Fruit fly (Drosophila melanogaster): ENCODE results near the gene Gss1.
"Not testable (repeated sequence)": the region's sequence is repeated elsewhere in the genome, so short reads cannot be mapped to it uniquely, and the experiment has no call there.

Gss1 gene

DNA sequence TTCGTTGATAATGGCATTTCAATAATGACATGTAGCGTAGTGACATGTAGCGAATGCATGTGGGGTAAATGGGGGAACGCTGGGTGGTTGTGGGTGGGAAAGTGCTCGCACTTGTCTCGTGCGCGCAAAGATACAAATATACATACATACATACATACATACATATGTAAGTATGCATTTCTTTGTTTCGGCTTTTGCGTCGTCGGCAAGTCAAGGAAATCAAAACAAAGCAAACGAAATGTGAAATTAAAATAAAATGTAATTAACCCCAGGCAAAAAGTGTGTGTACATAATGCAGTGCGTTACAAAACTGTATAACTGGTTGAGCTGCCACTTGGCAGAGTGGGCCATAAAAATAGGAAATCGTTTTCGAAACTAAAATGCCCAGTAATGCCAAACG, 13.7 kb upstream of the Gss1 start:
- no peak for TF ChIP-seq noc (tag; optimal IDR thresholded peaks at IDR 0.05)

DNA sequence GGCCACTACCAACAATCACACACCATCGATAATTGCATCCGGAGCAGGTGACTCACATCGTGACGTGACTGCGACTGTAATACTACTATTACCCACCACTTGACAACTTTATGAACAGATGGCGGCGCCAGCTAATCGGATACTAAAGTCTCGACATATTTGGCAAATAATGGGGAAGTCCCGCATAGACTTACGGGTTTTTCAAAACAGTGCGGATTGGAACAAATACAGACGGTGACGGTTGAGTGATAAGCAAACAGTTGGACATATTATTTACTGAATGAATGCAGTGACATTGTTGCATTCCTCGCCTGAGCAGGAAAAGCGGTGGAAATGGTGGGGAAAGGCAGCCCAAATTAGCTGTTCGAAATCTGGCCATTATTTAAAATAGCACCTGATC, 12.8 kb upstream of the Gss1 start:
- no peak for TF ChIP-seq noc (tag; optimal IDR thresholded peaks at IDR 0.05)

DNA sequence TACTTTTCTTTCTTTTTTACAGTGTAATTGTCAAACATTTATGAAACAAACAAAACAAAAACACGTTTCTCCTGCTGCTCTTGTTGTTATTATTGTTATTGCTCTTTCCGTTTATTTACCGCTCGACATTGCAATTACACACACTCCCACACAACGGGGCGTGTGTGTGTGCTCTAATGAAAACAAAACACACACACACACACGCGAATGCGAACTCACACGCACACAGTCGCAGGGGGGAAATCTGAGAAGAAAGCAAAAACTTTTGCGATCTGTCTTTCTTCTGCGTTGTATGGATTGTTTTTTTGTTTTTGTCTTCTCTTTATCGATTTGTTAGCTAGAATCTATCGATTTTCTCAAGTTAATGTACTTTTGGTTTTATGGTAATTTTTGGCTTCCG, 11.4 kb upstream of the Gss1 start:
- no peak for TF ChIP-seq noc (tag; optimal IDR thresholded peaks at IDR 0.05)

DNA sequence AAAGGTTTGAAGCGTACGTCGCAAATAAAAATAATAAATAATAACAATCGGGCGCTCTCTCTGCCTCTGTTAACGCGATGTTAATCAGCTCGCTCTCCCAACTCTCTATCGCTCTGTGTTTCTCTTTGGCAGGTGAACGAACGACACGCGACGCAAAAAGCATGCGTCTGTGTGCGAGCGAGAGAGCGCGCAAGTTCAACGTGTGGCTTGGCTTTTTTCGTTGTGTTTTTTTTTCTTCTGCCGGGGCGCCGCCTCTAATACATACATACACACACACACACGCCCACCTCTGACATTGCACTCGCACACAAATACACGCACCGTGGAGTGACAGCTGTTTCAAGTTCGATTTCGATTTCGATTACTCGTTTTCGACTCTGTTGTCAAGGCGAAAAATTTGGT, 10.7 kb upstream of the Gss1 start:
- no peak for TF ChIP-seq noc (tag; optimal IDR thresholded peaks at IDR 0.05)

DNA sequence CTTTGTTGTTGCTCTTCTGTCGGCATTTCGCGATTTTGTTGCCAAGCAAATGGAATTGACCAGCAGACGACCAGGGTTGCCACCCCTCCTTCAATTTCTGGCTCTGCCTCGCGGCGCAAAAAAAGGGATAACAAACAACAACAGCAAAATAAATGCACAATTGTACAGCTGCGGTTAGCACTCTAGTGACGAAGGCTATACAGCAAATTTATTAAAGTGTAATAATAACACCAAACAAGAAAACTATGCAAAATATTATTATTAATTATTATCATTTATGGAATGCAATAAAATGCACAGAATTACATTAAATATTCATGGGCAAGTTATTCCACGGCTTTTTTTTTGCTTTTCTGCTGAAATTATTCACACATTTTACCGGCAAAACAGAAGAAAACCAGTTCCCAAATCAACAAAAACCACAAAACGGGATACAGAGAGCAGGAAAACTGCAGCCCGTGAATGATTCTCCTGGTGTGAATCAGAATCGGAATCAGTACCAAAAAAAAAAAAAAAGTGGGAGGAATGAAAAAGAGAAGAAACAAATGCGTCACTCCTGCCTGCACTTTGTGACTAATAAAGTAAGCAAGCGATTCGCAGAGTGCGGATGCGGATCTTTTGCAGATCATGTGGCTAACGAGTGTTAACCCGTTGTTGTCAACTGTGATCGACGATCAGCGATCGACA, 10.0 kb upstream of the Gss1 start:
- TF ChIP-seq noc (tag; optimal IDR thresholded peaks at IDR 0.05) = no peak

DNA sequence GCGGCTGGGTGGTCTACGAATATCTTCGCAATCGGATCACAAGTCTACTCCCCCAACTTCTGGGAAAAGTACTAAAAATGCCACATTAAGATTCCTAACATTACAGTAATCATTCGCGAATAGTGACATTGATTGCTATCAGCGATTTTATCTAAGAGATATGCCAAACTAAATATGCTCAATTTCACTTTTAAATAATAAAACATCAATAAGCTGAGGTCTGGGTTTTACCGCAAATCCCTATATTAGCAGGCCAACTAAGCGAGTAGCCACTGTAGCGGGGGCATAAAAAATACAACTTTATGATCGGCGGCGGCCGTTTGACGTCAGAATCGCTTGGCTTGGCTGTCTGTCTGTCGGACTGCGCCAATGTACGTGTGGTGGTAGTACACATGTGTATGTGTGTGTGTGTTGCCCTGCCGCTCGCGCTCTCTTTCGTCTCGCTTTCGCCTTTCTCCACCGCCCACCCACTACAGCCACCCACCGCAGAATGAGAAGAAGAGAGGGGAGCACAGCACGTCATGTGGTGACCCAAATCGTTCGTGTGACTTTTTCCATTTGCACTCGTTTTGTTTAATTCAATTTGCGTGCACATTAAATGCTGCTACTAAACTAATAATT, 9.0 kb upstream of the Gss1 start:
- TF ChIP-seq noc (tag; optimal IDR thresholded peaks at IDR 0.05) = peak; percentile 99

DNA sequence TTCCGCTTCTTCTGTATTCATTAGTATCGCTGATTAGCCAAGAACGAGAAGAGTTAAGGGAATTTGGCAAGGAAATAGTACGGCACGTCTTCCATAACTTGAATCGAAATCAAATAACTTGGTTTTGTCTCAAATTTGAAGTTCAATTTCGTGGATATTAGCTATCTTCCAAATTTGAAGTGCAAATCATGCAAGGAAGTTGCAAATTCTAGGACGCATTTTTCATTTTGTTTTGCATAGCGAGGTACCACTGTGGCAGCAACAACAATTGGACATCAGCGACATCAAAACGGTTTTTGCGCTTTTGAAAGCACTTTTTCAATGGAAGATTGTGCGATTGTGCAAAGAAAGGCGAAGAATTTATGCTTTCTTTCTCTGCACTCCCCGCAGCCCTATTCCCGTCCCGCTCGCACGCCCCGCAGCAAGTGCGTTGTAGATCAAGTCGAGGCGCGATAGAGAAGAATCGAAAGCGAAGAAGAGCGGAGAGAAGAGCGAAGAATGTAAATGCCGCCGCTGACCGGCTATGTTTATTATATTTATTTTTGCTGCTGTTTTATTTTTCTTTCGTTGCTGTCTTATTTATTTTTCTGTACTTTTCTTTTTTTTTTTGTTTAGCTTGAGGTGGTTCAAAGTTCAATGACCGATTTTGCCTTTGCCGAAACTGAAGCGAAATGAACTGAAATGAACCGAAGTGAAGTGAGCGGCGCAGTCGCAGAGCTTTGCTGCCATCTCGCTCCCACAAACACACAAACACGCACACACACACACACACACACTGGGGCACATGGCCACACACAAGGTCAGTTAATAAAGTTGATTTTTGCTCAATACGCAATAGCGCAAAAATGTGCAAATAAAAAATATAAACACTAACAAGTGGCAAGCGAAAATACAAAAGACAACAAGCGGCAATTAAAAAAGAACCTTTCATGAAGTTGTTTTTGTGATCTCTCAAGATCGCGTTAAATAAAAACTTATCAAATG, 7.9 kb upstream of the Gss1 start:
- peak; percentile 91 for TF ChIP-seq noc (tag; optimal IDR thresholded peaks at IDR 0.05)

DNA sequence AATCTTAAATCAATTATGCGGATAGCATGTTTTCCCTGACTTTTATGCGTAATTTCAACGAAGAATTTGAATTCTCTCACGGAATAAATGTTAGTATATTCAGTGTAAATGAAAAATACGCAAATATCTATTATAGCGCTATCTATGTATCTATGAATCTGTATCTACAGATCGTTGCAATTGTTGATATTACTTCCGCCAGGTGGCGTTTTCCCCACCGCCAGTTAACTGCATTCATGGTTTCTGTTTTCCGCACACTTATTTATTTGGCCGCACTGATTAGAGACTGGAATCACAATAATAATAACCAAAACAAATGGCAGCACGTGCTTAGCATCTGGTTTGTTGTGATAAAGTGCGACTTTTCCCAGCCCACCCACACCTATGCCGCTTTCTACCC, 6.6 kb upstream of the Gss1 start:
- no peak for TF ChIP-seq noc (tag; optimal IDR thresholded peaks at IDR 0.05)

DNA sequence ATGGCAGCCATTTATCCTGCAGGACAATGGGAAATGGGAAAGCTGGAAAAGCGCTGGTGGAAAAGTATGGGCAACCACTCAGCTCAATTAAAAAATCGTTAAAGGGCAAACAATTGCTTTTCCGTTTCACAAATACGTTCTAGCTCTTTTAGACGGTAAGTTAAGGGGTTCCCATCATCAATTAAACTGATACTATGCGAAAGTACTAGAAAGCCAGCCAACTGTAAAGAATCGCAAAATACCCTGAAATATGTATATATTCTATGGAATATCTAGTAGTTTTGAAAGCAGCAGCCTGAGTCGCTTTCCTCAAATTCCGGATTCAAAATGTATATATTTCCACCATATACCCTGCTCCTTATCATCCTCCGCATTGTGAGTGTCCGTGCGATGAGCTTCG, 5.9 kb upstream of the Gss1 start, which contains the start of gene CG12985:
TSS of gene CG12985 (plus strand) at position 301 of the 400 bp plus-strand sequence.
- no peak for TF ChIP-seq noc (tag; optimal IDR thresholded peaks at IDR 0.05)

DNA sequence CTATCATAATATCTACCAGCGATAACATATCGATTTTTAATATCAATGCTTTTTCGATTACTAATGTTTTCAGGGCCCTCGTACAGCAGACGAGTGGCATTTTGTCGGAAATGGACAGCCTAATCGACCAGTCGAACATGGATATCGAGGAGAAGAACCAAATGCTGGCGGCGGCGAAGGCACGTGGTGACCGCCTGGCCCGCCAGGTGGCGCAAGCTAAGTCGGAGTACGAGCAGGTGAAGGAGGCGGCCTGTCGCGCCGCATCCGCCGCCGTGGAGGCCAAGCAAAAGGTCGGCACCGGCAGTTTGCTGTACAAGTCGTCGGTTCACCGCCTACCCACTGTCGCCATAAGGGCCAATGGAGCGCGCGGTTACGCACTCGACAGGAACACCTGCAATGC, 4.8 kb upstream of the Gss1 start:
- TF ChIP-seq noc (tag; optimal IDR thresholded peaks at IDR 0.05) = no peak

DNA sequence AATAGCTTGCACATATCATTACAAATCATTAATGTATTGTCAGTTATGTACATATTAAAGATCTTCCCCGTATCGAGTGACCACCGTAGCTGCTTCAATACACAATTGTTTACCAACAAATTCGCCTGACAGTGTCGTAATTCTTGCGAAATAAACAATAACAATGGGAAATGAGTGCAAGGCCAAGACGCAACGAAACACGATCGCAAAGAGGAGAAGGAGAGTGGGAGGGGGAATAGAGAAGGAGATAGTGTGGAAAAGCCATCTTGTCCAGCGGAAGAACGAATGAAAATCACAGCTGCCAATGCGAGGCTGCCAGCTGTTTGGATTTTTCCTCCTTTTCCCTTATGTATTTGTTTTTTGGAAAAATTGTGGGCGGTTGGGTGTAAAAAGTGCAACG, 4.1 kb upstream of the Gss1 start:
- no peak for TF ChIP-seq noc (tag; optimal IDR thresholded peaks at IDR 0.05)

DNA sequence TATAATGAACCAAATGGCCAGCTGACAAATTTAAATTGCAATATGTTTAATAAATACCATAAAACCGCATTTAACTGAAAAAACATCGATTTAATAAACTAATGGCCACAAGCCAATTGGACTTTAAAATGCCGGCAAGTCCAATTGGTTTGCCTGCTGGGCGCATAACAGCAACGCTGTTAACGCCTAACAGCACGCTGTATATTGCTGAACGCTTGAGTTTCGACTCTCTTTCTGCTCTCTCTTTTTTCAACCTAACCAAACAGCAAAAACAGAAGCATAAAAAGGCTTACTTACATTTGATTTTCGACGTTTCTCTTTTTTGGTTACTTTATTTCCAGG, 3.3 kb upstream of the Gss1 start:
- no peak for TF ChIP-seq noc (tag; optimal IDR thresholded peaks at IDR 0.05)

DNA sequence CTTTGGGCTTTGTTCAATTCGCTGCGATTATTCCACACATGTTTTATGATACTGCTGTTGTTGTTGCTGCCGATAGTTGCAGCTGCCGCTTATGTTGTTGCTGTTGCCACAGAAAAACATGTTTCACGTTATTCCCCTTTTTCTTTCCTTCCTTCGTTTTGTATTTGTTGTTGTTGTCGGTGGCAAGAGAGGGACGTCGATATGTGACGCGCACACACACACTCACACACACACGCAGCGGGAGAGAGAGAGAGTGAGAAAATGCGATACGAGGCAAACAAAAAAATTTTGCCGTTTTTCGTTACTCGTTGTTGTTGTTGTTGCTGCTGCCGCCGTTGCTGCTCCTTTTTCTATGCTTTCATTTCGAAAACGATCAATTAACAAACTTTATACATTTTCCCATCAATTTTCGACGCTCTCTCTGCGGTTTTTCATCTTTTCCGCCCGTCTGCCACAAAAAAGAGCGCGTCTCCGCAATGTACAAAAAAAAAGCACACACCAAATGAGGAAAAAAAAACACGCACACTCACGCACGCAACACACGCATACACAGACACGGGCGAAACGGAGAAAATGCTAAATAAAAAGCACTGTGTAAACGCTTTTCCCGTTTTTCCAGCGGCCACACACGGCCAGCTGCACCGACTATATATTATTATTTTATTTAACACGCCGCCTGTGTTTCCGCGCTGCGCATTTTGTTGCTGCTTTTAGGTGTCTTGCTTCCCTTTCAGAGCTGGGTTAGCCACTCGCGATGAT, 2.7 kb upstream of the Gss1 start:
- TF ChIP-seq noc (tag; optimal IDR thresholded peaks at IDR 0.05) = no peak

DNA sequence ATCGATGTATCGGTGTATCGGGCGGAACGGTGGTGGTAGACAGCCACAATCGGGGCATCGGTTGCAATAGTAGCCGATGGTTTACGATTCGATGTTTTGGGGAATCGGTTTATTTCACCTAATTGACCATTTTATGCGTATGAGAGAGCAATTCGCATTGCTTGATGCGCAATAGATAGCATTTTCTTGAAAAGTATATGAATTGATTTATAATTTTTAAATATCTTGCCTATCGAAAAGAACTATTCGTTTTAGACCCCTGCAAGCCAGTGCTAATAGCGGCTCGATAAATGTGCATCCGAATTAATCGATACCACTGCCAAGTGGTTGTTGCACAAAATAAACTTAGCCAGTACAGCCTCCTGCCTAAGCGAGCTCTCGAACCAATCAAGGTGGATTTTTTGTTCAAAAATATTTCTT, 2.1 kb upstream of the Gss1 start, which contains the start of gene mnb:
TSS of gene mnb (minus strand) at position 15 of the 420 bp plus-strand sequence.
- no peak for TF ChIP-seq noc (tag; optimal IDR thresholded peaks at IDR 0.05)

DNA sequence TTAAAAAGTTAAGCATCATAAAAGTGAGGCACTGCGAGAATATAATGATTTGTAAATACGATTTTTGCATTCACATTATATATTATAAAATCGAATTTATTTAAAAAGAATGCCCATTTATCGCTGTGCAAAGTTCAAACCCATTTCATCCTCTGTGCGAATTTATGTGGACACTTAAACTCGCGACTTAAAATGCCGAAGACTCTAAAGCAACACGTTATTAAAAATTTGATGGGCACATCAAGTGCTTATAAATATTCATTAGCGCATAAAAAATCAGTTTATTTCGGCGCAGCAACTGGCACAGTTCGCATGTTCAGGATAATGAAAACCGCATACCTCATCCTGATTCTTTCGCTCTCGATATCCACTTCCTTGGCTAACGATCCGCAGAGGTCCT, 1.5 kb upstream of the Gss1 start, which contains the start of gene CG6788:
TSS of gene CG6788 (plus strand) at position 301 of the 400 bp plus-strand sequence.
- TF ChIP-seq noc (tag; optimal IDR thresholded peaks at IDR 0.05) = no peak

DNA sequence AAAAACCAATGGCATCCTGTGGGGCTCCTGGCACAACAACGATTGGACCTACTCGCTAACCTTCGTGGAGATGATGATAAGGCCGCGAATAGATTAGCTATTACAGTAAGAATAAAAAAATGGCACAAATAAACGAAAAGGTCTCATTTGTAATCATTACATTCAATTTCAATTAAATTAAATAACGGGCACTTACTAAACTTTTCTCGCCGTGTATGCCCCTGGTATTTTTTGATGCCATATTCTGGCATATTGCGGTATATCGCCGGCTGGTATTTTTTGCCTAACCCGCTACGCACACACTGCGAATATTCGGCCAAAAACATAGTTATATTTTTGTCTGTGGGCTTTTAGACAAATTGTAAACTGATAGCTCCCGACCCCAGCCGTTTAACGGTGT, 10.1 kb downstream of the Gss1 start, which contains the start of gene Gss2:
TSS of gene Gss2 (plus strand) at position 301 of the 400 bp plus-strand sequence.
- TF ChIP-seq noc (tag; optimal IDR thresholded peaks at IDR 0.05) = not testable (repeated sequence)

Data from whole organism, larva.